Worm (Caenorhabditis elegans): ENCODE measurements around the gene F42A8.1.

DNA sequence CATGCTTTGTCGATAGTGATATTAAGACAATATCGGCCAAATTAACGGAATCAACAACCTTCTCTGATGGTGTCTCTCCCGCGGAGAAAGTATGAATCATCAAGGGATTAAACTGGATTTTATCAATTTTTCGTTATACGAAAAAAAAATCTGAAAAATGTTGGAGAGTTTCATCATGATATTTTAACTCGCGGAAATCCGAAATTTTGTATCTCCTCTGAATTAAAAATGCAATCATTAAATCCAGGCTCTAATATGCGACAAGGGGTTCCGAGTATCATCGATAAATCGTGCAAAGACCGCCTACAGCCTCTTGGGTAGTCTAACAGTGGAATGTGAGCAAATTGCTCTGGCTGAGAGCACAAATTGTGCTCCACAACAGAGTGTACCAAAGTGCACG is 30.8 kb upstream of the F42A8.1 start, which contains the start of gene C06C3.10:
- TF ChIP-seq nhr-28 (tag; optimal IDR thresholded peaks at IDR 0.05) (no peak), nhr-12 (tag; optimal IDR thresholded peaks at IDR 0.05) (no peak), ztf-11 (tag; optimal IDR thresholded peaks at IDR 0.05) (no peak), unc-39 (tag; optimal IDR thresholded peaks at IDR 0.05) (no peak), elt-2 (tag; optimal IDR thresholded peaks at IDR 0.05) (no peak), fos-1 (tag; optimal IDR thresholded peaks at IDR 0.05) (no peak), elt-1 (tag; optimal IDR thresholded peaks at IDR 0.05) (no peak), nhr-237 (tag; optimal IDR thresholded peaks at IDR 0.05) (no peak)

Data from whole organism, L3 larva.